Worm (Caenorhabditis elegans): ENCODE results near the gene uev-2.

- no peak for TF ChIP-seq W03F9.2 (tag; optimal IDR thresholded peaks at IDR 0.05)
- TF ChIP-seq him-1 (tag; optimal IDR thresholded peaks at IDR 0.05), result no peak
- TF ChIP-seq dao-5 (tag; optimal IDR thresholded peaks at IDR 0.05), result no peak
Measured at ce11 chrIII:5622232-5623009, 39.5 kb downstream of the uev-2 start.

Data from whole organism, L4/young adult.